Worm (Caenorhabditis elegans): ENCODE data around the gene emb-8.
A peak's percentile ranks its signal among the peaks of the same experiment; 100 is the strongest.

emb-8 gene

ce11 chrIII:5222777-5223176, 23.3 kb upstream of the emb-8 start:
- no peak for TF ChIP-seq F13C5.2 (tag; optimal IDR thresholded peaks at IDR 0.05)
- TF ChIP-seq hmbx-1 (tag; optimal IDR thresholded peaks at IDR 0.05), result no peak
- TF ChIP-seq tbx-37 (GFP tag; conservative IDR thresholded peaks at IDR 0.05), result no peak
- no peak for TF ChIP-seq tbx-11 (GFP tag; IDR thresholded peaks at IDR 0.05)
- TF ChIP-seq flt-1 (GFP tag; IDR thresholded peaks at IDR 0.05), result no peak
- no peak for TF ChIP-seq ets-7 (tag; optimal IDR thresholded peaks at IDR 0.05)
- TF ChIP-seq sea-1 (GFP tag; conservative IDR thresholded peaks at IDR 0.05), result no peak
- TF ChIP-seq pes-1 (GFP tag; IDR thresholded peaks at IDR 0.05), result no peak

ce11 chrIII:5221820-5222219, 22.3 kb upstream of the emb-8 start:
- TF ChIP-seq ama-1 (optimal IDR thresholded peaks at IDR 0.05), result no peak
- TF ChIP-seq pes-1 (GFP tag; IDR thresholded peaks at IDR 0.05), result no peak
- TF ChIP-seq tra-4 (tag; optimal IDR thresholded peaks at IDR 0.05), result no peak
- TF ChIP-seq aly-1 (tag; optimal IDR thresholded peaks at IDR 0.05), result no peak
- no peak for TF ChIP-seq tbx-37 (GFP tag; conservative IDR thresholded peaks at IDR 0.05)
- no peak for TF ChIP-seq hmbx-1 (tag; optimal IDR thresholded peaks at IDR 0.05)
- no peak for TF ChIP-seq B0310.2 (tag; optimal IDR thresholded peaks at IDR 0.05)
- TF ChIP-seq hmg-4 (GFP tag; optimal IDR thresholded peaks at IDR 0.05), result no peak
- no peak for TF ChIP-seq ets-7 (tag; optimal IDR thresholded peaks at IDR 0.05)
- TF ChIP-seq sea-1 (GFP tag; conservative IDR thresholded peaks at IDR 0.05), result no peak
- TF ChIP-seq tbx-11 (GFP tag; IDR thresholded peaks at IDR 0.05), result no peak
- no peak for TF ChIP-seq scrt-1 (GFP tag; IDR thresholded peaks at IDR 0.05)
- no peak for TF ChIP-seq ceh-36 (tag; optimal IDR thresholded peaks at IDR 0.05)
- no peak for TF ChIP-seq ceh-13 (GFP tag; optimal IDR thresholded peaks at IDR 0.05)
- no peak for TF ChIP-seq F13C5.2 (tag; optimal IDR thresholded peaks at IDR 0.05)
- TF ChIP-seq flt-1 (GFP tag; IDR thresholded peaks at IDR 0.05), result no peak
- TF ChIP-seq hnd-1 (tag; optimal IDR thresholded peaks at IDR 0.05), result no peak

- no peak for TF ChIP-seq tbx-37 (GFP tag; conservative IDR thresholded peaks at IDR 0.05)
- no peak for TF ChIP-seq flt-1 (GFP tag; IDR thresholded peaks at IDR 0.05)
- TF ChIP-seq hmg-4 (GFP tag; optimal IDR thresholded peaks at IDR 0.05), result no peak
- TF ChIP-seq ceh-36 (tag; optimal IDR thresholded peaks at IDR 0.05), result no peak
- no peak for TF ChIP-seq tra-4 (tag; optimal IDR thresholded peaks at IDR 0.05)
- TF ChIP-seq tbx-11 (GFP tag; IDR thresholded peaks at IDR 0.05), result no peak
These were observed 19.2 kb upstream of the emb-8 start, which contains the start of gene ZC155.2 for ce11 chrIII:5218687-5219086. TSS of gene ZC155.2 (plus strand) at chrIII:5218987.

- TF ChIP-seq F13C5.2 (tag; optimal IDR thresholded peaks at IDR 0.05), result no peak
- no peak for TF ChIP-seq hnd-1 (tag; optimal IDR thresholded peaks at IDR 0.05)
- no peak for TF ChIP-seq tra-4 (tag; optimal IDR thresholded peaks at IDR 0.05)
- TF ChIP-seq sea-1 (GFP tag; conservative IDR thresholded peaks at IDR 0.05), result no peak
- no peak for TF ChIP-seq ama-1 (optimal IDR thresholded peaks at IDR 0.05)
- no peak for TF ChIP-seq hmg-4 (GFP tag; optimal IDR thresholded peaks at IDR 0.05)
- TF ChIP-seq hmbx-1 (tag; optimal IDR thresholded peaks at IDR 0.05), result no peak
These were observed 18.0 kb upstream of the emb-8 start, which contains the start of gene cutl-19 for ce11 chrIII:5217511-5217910. TSS of gene cutl-19 (minus strand) at chrIII:5217611.

- no peak for TF ChIP-seq ceh-13 (GFP tag; optimal IDR thresholded peaks at IDR 0.05)
These were observed 15.9 kb upstream of the emb-8 start, which contains the start of gene ZC155.4 for ce11 chrIII:5215375-5215774. TSS of gene ZC155.4 (minus strand) at chrIII:5215475.

- TF ChIP-seq hmg-4 (GFP tag; optimal IDR thresholded peaks at IDR 0.05) (no peak), aly-1 (tag; optimal IDR thresholded peaks at IDR 0.05) (no peak), ets-7 (tag; optimal IDR thresholded peaks at IDR 0.05) (no peak)
These were observed 14.7 kb upstream of the emb-8 start for ce11 chrIII:5214162-5214561.

ce11 chrIII:5211137-5211648, 11.7 kb upstream of the emb-8 start:
- peak; percentile 93 for TF ChIP-seq hmg-4 (GFP tag; optimal IDR thresholded peaks at IDR 0.05)
- peak; percentile 16 for TF ChIP-seq hmbx-1 (tag; optimal IDR thresholded peaks at IDR 0.05)
- TF ChIP-seq tbx-37 (GFP tag; conservative IDR thresholded peaks at IDR 0.05), result peak; percentile 40
- TF ChIP-seq aly-1 (tag; optimal IDR thresholded peaks at IDR 0.05), result peak; percentile 90
- peak; percentile 76 for TF ChIP-seq sea-1 (GFP tag; conservative IDR thresholded peaks at IDR 0.05)
- TF ChIP-seq pes-1 (GFP tag; IDR thresholded peaks at IDR 0.05), result peak; percentile 84
- TF ChIP-seq flt-1 (GFP tag; IDR thresholded peaks at IDR 0.05), result peak; percentile 80
- peak; percentile 66 for TF ChIP-seq F13C5.2 (tag; optimal IDR thresholded peaks at IDR 0.05)
- TF ChIP-seq ets-7 (tag; optimal IDR thresholded peaks at IDR 0.05), result peak; percentile 55
- TF ChIP-seq hnd-1 (tag; optimal IDR thresholded peaks at IDR 0.05), result peak; percentile 26
- peak; percentile 75 for TF ChIP-seq scrt-1 (GFP tag; IDR thresholded peaks at IDR 0.05)
- TF ChIP-seq ceh-13 (GFP tag; optimal IDR thresholded peaks at IDR 0.05), result peak; percentile 47
- peak; percentile 63 for TF ChIP-seq B0310.2 (tag; optimal IDR thresholded peaks at IDR 0.05)

ce11 chrIII:5210269-5210668, 10.8 kb upstream of the emb-8 start:
- TF ChIP-seq hmbx-1 (tag; optimal IDR thresholded peaks at IDR 0.05) (no peak), tbx-37 (GFP tag; conservative IDR thresholded peaks at IDR 0.05) (no peak), tra-4 (tag; optimal IDR thresholded peaks at IDR 0.05) (no peak), F13C5.2 (tag; optimal IDR thresholded peaks at IDR 0.05) (no peak), ceh-36 (tag; optimal IDR thresholded peaks at IDR 0.05) (no peak), sea-1 (GFP tag; conservative IDR thresholded peaks at IDR 0.05) (no peak), B0310.2 (tag; optimal IDR thresholded peaks at IDR 0.05) (no peak), scrt-1 (GFP tag; IDR thresholded peaks at IDR 0.05) (no peak), hmg-4 (GFP tag; optimal IDR thresholded peaks at IDR 0.05) (no peak), ets-7 (tag; optimal IDR thresholded peaks at IDR 0.05) (no peak), ama-1 (optimal IDR thresholded peaks at IDR 0.05) (no peak), flt-1 (GFP tag; IDR thresholded peaks at IDR 0.05) (no peak), tbx-11 (GFP tag; IDR thresholded peaks at IDR 0.05) (no peak), aly-1 (tag; optimal IDR thresholded peaks at IDR 0.05) (no peak), ceh-13 (GFP tag; optimal IDR thresholded peaks at IDR 0.05) (no peak), hnd-1 (tag; optimal IDR thresholded peaks at IDR 0.05) (no peak), pes-1 (GFP tag; IDR thresholded peaks at IDR 0.05) (no peak)

All from whole organism, early embryonic.